Fruit fly (Drosophila melanogaster) whole organism, embryonic: Measurements from ENCODE around the gene Prp3.
A peak's percentile ranks its signal among the peaks of the same experiment; 100 is the strongest.

Source experiments
- Atf3 ChIP-seq: fragments of 200-800 bp; sonication (Bioruptor generic); optimal IDR thresholded peaks from 3 replicates; lab custom pipeline; 2016; ENCODE audit warnings: missing biosample characterization, missing genetic modification characterization
- Bdp1 ChIP-seq: fragments of 200-800 bp; sonication (Bioruptor generic); optimal IDR thresholded peaks from 3 replicates; lab custom pipeline; 2016; ENCODE audit warnings: missing biosample characterization, missing genetic modification characterization
- CG12071 ChIP-seq: fragments of 200-800 bp; sonication (Bioruptor generic); optimal IDR thresholded peaks from 3 replicates; lab custom pipeline; 2018; ENCODE audit warnings: missing biosample characterization, mild to moderate bottlenecking, missing genetic modification characterization
- CG12236 ChIP-seq: fragments of 200-800 bp; sonication (Bioruptor generic); optimal IDR thresholded peaks from 2 replicates; lab custom pipeline; 2016; ENCODE audit warnings: missing biosample characterization, missing genetic modification characterization
- CG12659 ChIP-seq: fragments of 200-800 bp; sonication (Bioruptor generic); optimal IDR thresholded peaks from 3 replicates; lab custom pipeline; 2017; ENCODE audit warnings: mild to moderate bottlenecking, missing biosample characterization, missing genetic modification reagents, missing genetic modification characterization
- CG12744 ChIP-seq: fragments of 200-800 bp; sonication (Bioruptor generic); optimal IDR thresholded peaks from 2 replicates; lab custom pipeline; 2016; ENCODE audit warnings: missing biosample characterization, missing genetic modification characterization
- CG12769 ChIP-seq: fragments of 200-800 bp; sonication (Bioruptor generic); optimal IDR thresholded peaks from 2 replicates; lab custom pipeline; 2019; ENCODE audit warnings: missing biosample characterization, mild to moderate bottlenecking, missing genetic modification characterization, moderate library complexity
- CG15601 ChIP-seq: fragments of 200-800 bp; sonication (Bioruptor generic); optimal IDR thresholded peaks from 3 replicates; lab custom pipeline; 2019; ENCODE audit warnings: missing biosample characterization, mild to moderate bottlenecking, missing genetic modification characterization, moderate library complexity
- CG17568 ChIP-seq: fragments of 200-800 bp; sonication (Bioruptor generic); optimal IDR thresholded peaks from 2 replicates; lab custom pipeline; 2018; ENCODE audit warnings: missing biosample characterization, mild to moderate bottlenecking, missing genetic modification characterization, moderate library complexity
- CG18011 ChIP-seq: fragments of 200-800 bp; sonication (Bioruptor generic); optimal IDR thresholded peaks from 2 replicates; lab custom pipeline; 2017; ENCODE audit warnings: missing biosample characterization, missing genetic modification characterization, mild to moderate bottlenecking, moderate library complexity, missing genotype
- CG18476 ChIP-seq: fragments of 200-800 bp; sonication (Bioruptor generic); optimal IDR thresholded peaks from 2 replicates; lab custom pipeline; 2016; ENCODE audit warnings: missing biosample characterization, mild to moderate bottlenecking, missing genetic modification characterization
- CG31441 ChIP-seq: fragments of 200-800 bp; sonication (Bioruptor generic); IDR thresholded peaks from 2 replicates; pipeline ENCODE4 v1.3.6; 2022; ENCODE audit warnings: missing biosample characterization, missing genetic modification characterization
- CG34224 ChIP-seq: fragments of 200-800 bp; sonication (Bioruptor generic); IDR thresholded peaks from 3 replicates; pipeline ENCODE4 v1.3.6; 2022; ENCODE audit warnings: missing biosample characterization, missing genetic modification characterization; ENCODE audit not compliant: partially characterized antibody
- CG4617 ChIP-seq: fragments of 200-800 bp; sonication (Bioruptor generic); optimal IDR thresholded peaks from 3 replicates; lab custom pipeline; 2016; ENCODE audit warnings: missing biosample characterization, missing genetic modification characterization, borderline replicate concordance
- CG4820 ChIP-seq: fragments of 200-800 bp; sonication (Bioruptor generic); optimal IDR thresholded peaks from 3 replicates; lab custom pipeline; 2016; ENCODE audit warnings: missing biosample characterization, missing genetic modification characterization
- CG5180 ChIP-seq: fragments of 200-800 bp; sonication (Bioruptor generic); optimal IDR thresholded peaks from 3 replicates; lab custom pipeline; 2017; ENCODE audit warnings: missing biosample characterization, missing genetic modification characterization, mild to moderate bottlenecking, moderate library complexity, missing genetic modification reagents
- CG6654 ChIP-seq: fragments of 200-800 bp; sonication (Bioruptor generic); optimal IDR thresholded peaks from 2 replicates; lab custom pipeline; 2017; ENCODE audit warnings: missing biosample characterization, mild to moderate bottlenecking, missing genetic modification characterization
- CG7372 ChIP-seq: fragments of 200-800 bp; sonication (Bioruptor generic); IDR thresholded peaks from 2 replicates; pipeline ENCODE4 v1.3.6; 2022; ENCODE audit warnings: missing biosample characterization, missing genetic modification characterization
- CG7987 ChIP-seq: fragments of 200-800 bp; sonication (Bioruptor generic); optimal IDR thresholded peaks from 2 replicates; lab custom pipeline; 2018; ENCODE audit warnings: missing biosample characterization, mild to moderate bottlenecking, missing genetic modification characterization, moderate library complexity
- CG8290 ChIP-seq, 3 experiments: fragments of 200-800 bp; sonication (Bioruptor generic); optimal IDR thresholded peaks; 2 replicates each; lab custom pipeline; 2016 to 2019; ENCODE audit warnings: missing biosample characterization in 3 of 3, missing genetic modification characterization in 3 of 3, mild to moderate bottlenecking in 2 of 3, moderate library complexity in 1 of 3
- CG8359 ChIP-seq: fragments of 200-800 bp; sonication (Bioruptor generic); optimal IDR thresholded peaks from 2 replicates; lab custom pipeline; 2017; ENCODE audit warnings: missing biosample characterization, mild to moderate bottlenecking, missing genetic modification characterization, borderline replicate concordance
- CG9437 ChIP-seq: fragments of 200-800 bp; sonication (Bioruptor generic); optimal IDR thresholded peaks from 2 replicates; lab custom pipeline; 2018; ENCODE audit warnings: missing biosample characterization, mild to moderate bottlenecking, missing genetic modification characterization
- Dad ChIP-seq: fragments of 200-800 bp; sonication (Bioruptor generic); optimal IDR thresholded peaks from 3 replicates; lab custom pipeline; 2016; ENCODE audit warnings: missing biosample characterization, missing genetic modification characterization
- Elba2 ChIP-seq: fragments of 200-800 bp; sonication (Bioruptor generic); optimal IDR thresholded peaks from 3 replicates; lab custom pipeline; 2016; ENCODE audit warnings: missing biosample characterization, missing genetic modification characterization
- Gsc ChIP-seq: fragments of 200-800 bp; sonication (Bioruptor generic); IDR thresholded peaks from 2 replicates; pipeline ENCODE4 v1.3.6; 2022; ENCODE audit warnings: missing biosample characterization, missing genetic modification characterization
- Hey ChIP-seq: fragments of 200-800 bp; sonication (Bioruptor generic); optimal IDR thresholded peaks from 3 replicates; lab custom pipeline; 2018; ENCODE audit warnings: missing biosample characterization, mild to moderate bottlenecking, missing genetic modification characterization
- HmgD ChIP-seq: fragments of 200-800 bp; sonication (Bioruptor generic); optimal IDR thresholded peaks from 3 replicates; lab custom pipeline; 2016; ENCODE audit warnings: missing biosample characterization, missing genetic modification characterization
- Hr51 ChIP-seq, 2 experiments: fragments of 200-800 bp; sonication (Bioruptor generic); optimal IDR thresholded peaks; 2 replicates in 1 of 2; 3 replicates in 1 of 2; lab custom pipeline; 2016 to 2018; ENCODE audit warnings: missing biosample characterization in 2 of 2, missing genetic modification characterization in 2 of 2, mild to moderate bottlenecking in 1 of 2, moderate library complexity in 1 of 2
- Lim3 ChIP-seq: fragments of 200-800 bp; sonication (Bioruptor generic); IDR thresholded peaks from 2 replicates; pipeline ENCODE4 v1.3.6; 2022; ENCODE audit warnings: missing biosample characterization, missing genetic modification characterization
- Ptx1 ChIP-seq: fragments of 200-800 bp; sonication (Bioruptor generic); IDR thresholded peaks from 2 replicates; pipeline ENCODE4 v1.3.6; 2022; ENCODE audit warnings: missing biosample characterization, missing genetic modification characterization
- Ravus ChIP-seq: fragments of 200-800 bp; sonication (Bioruptor generic); IDR thresholded peaks from 2 replicates; pipeline ENCODE4 v1.3.6; 2022; ENCODE audit warnings: missing biosample characterization, missing genetic modification characterization
- Sry-β ChIP-seq: fragments of 200-800 bp; sonication (Bioruptor generic); optimal IDR thresholded peaks from 2 replicates; lab custom pipeline; 2018; ENCODE audit warnings: missing biosample characterization, mild to moderate bottlenecking, missing genetic modification characterization, moderate library complexity
- Taf1 ChIP-seq: fragments of 200-800 bp; sonication (Bioruptor generic); IDR thresholded peaks from 2 replicates; pipeline ENCODE4 v1.3.6; 2022; ENCODE audit warnings: missing biosample characterization, missing genetic modification characterization
- abd-A ChIP-seq: fragments of 200-800 bp; sonication (Bioruptor generic); optimal IDR thresholded peaks from 3 replicates; lab custom pipeline; 2019; ENCODE audit warnings: missing biosample characterization, mild to moderate bottlenecking, missing genetic modification characterization, moderate library complexity
- ap ChIP-seq: fragments of 200-800 bp; sonication (Bioruptor generic); IDR thresholded peaks from 2 replicates; pipeline ENCODE4 v1.3.6; 2022; ENCODE audit warnings: missing biosample characterization, missing genetic modification characterization
- bigmax ChIP-seq: fragments of 200-800 bp; sonication (Bioruptor generic); optimal IDR thresholded peaks from 2 replicates; lab custom pipeline; 2018; ENCODE audit warnings: missing biosample characterization, mild to moderate bottlenecking, missing genetic modification characterization
- br ChIP-seq: fragments of >200 bp; optimal IDR thresholded peaks from 2 replicates; lab custom pipeline; 2017
- chif ChIP-seq, 2 experiments: fragments of 200-800 bp; sonication (Bioruptor generic); optimal IDR thresholded peaks; 3 replicates each; lab custom pipeline; 2016; ENCODE audit warnings: missing biosample characterization in 2 of 2, missing genetic modification characterization in 2 of 2
- dmrt11E ChIP-seq: fragments of 200-800 bp; sonication (Bioruptor generic); optimal IDR thresholded peaks from 3 replicates; lab custom pipeline; 2018; ENCODE audit warnings: missing biosample characterization, mild to moderate bottlenecking, missing genetic modification characterization, moderate library complexity
- en ChIP-seq: fragments of 200-800 bp; sonication (Bioruptor generic); optimal IDR thresholded peaks from 2 replicates; lab custom pipeline; 2016; ENCODE audit warnings: missing biosample characterization, missing genetic modification characterization
- eve ChIP-seq, 2 experiments: fragments of >200 bp; optimal IDR thresholded peaks; 2 replicates each; lab custom pipeline; 2017; ENCODE audit warnings: missing biosample characterization in 2 of 2, missing genetic modification characterization in 2 of 2
- gcm2 ChIP-seq: fragments of 200-800 bp; sonication (Bioruptor generic); optimal IDR thresholded peaks from 2 replicates; lab custom pipeline; 2016; ENCODE audit warnings: missing biosample characterization, missing genetic modification characterization
- grau ChIP-seq: fragments of 200-800 bp; optimal IDR thresholded peaks from 3 replicates; lab custom pipeline; 2019; ENCODE audit warnings: missing biosample characterization, mild to moderate bottlenecking, missing genetic modification characterization, moderate library complexity
- gt ChIP-seq: fragments of 200-800 bp; sonication (Bioruptor generic); IDR thresholded peaks from 2 replicates; pipeline ENCODE4 v1.3.6; 2022; ENCODE audit warnings: missing biosample characterization, missing genetic modification characterization
- kay ChIP-seq: fragments of 200-800 bp; sonication (Bioruptor generic); optimal IDR thresholded peaks from 2 replicates; lab custom pipeline; 2016; ENCODE audit warnings: missing biosample characterization, missing genetic modification characterization
- shn ChIP-seq: fragments of 200-800 bp; sonication (Bioruptor generic); optimal IDR thresholded peaks from 3 replicates; lab custom pipeline; 2016; ENCODE audit warnings: missing biosample characterization, missing genetic modification characterization
- tll ChIP-seq, 2 experiments: fragments of 200-800 bp in 1 of 2; fragments of >200 bp in 1 of 2; sonication (Bioruptor generic) in 1 of 2; optimal IDR thresholded peaks; 2 replicates each; lab custom pipeline; 2017 to 2019; ENCODE audit warnings: missing biosample characterization in 2 of 2, missing genetic modification characterization in 2 of 2, mild to moderate bottlenecking in 1 of 2, moderate library complexity in 1 of 2
- tup ChIP-seq: fragments of 200-800 bp; sonication (Bioruptor generic); optimal IDR thresholded peaks from 2 replicates; lab custom pipeline; 2016; ENCODE audit warnings: missing biosample characterization, mild to moderate bottlenecking, missing genetic modification characterization, moderate library complexity

The Prp3 gene

dm6 chr3L:19922833-19923745 is 13.0 kb downstream of the Prp3 start, which contains the start of gene Pfdn6 (continued):
- TF ChIP-seq Gsc (GFP tag; lab: Robert Waterston, UW), result no peak; the same call in 1 of the 2 replicates
- peak; percentile 76 for TF ChIP-seq CG4617 (GFP tag; lab: Kevin White, UChicago)
- no peak for TF ChIP-seq CG12769 (tag; lab: Kevin White, UChicago)
- peak; percentile 88 for TF ChIP-seq shn (GFP tag; lab: Kevin White, UChicago)
- TF ChIP-seq chif (GFP tag; optimal IDR thresholded peaks at IDR 0.05; lab: Kevin White, UChicago), result peak; percentile 72 to 75
- peak; percentile 67 for TF ChIP-seq CG7372 (GFP tag; lab: Robert Waterston, UW)
- peak; percentile 56 for TF ChIP-seq CG4820 (GFP tag; lab: Kevin White, UChicago)
- TF ChIP-seq Dad (GFP tag; lab: Kevin White, UChicago), result peak; percentile 79
- peak; percentile 35 for TF ChIP-seq CG18011 (GFP tag; lab: Kevin White, UChicago)
- TF ChIP-seq br (lab: Kevin White, UChicago), result no peak
- no peak for TF ChIP-seq Sry-β (GFP tag; lab: Kevin White, UChicago)
- TF ChIP-seq dmrt11E (tag; lab: Kevin White, UChicago), result peak; percentile 82
- peak; percentile 9 for TF ChIP-seq en (GFP tag; lab: Kevin White, UChicago)
- TF ChIP-seq CG5180 (GFP tag; lab: Kevin White, UChicago), result no peak
- peak; percentile 23 for TF ChIP-seq Elba2
- peak; percentile 70 for TF ChIP-seq gt (GFP tag; lab: Robert Waterston, UW)
- TF ChIP-seq Atf3 (GFP tag; lab: Kevin White, UChicago), result peak; percentile 42
- TF ChIP-seq Ravus (GFP tag; lab: Robert Waterston, UW), result no peak
- peak; percentile 50 for TF ChIP-seq kay (GFP tag; lab: Kevin White, UChicago)
- TF ChIP-seq Ptx1 (GFP tag; lab: Robert Waterston, UW), result peak; percentile 82
- TF ChIP-seq CG8290 (GFP tag; optimal IDR thresholded peaks at IDR 0.05; lab: Kevin White, UChicago), result peak; percentile 82
- peak; percentile 68 to 77 for TF ChIP-seq CG8290 (tag; optimal IDR thresholded peaks at IDR 0.05; lab: Kevin White, UChicago)
- peak; percentile 53 for TF ChIP-seq CG15601 (tag; lab: Kevin White, UChicago)
- TF ChIP-seq CG12744 (GFP tag; lab: Kevin White, UChicago), result peak; percentile 49
- TF ChIP-seq Taf1, result peak; percentile 35; the same call in 1 of the 2 replicates
- no peak for TF ChIP-seq CG7987
- TF ChIP-seq CG12236, result peak; percentile 17
- peak; percentile 75 for TF ChIP-seq grau (tag; lab: Kevin White, UChicago)
- no peak for TF ChIP-seq bigmax (GFP tag; lab: Kevin White, UChicago)
- peak; percentile 73 for TF ChIP-seq CG34224
- TF ChIP-seq CG17568, result no peak
- TF ChIP-seq abd-A (tag; lab: Kevin White, UChicago), result no peak
- no peak for TF ChIP-seq gcm2 (GFP tag; lab: Kevin White, UChicago)
- TF ChIP-seq CG31441 (GFP tag; lab: Robert Waterston, UW), result peak; percentile 71
- TF ChIP-seq CG9437 (GFP tag; lab: Kevin White, UChicago), result peak; percentile 66
- TF ChIP-seq tll (GFP tag; optimal IDR thresholded peaks at IDR 0.05; lab: Kevin White, UChicago), result no peak
- TF ChIP-seq CG18476 (GFP tag; lab: Kevin White, UChicago), result peak; percentile 79
- no peak for TF ChIP-seq CG8359 (GFP tag; lab: Kevin White, UChicago)
- TF ChIP-seq CG6654, result no peak
- TF ChIP-seq Hey (tag; lab: Kevin White, UChicago), result no peak
- TF ChIP-seq eve (GFP tag; optimal IDR thresholded peaks at IDR 0.05; lab: Kevin White, UChicago), result no peak
- TF ChIP-seq tup, result no peak
- no peak for TF ChIP-seq Lim3
- TF ChIP-seq ap (GFP tag; lab: Robert Waterston, UW), result peak; percentile 60
- TF ChIP-seq Hr51 (GFP tag; optimal IDR thresholded peaks at IDR 0.05; lab: Kevin White, UChicago), result peak; percentile 45 to 77
- peak; percentile 80 for TF ChIP-seq CG12659
- no peak for TF ChIP-seq CG12071 (GFP tag; lab: Kevin White, UChicago)
- TF ChIP-seq Bdp1 (GFP tag; lab: Kevin White, UChicago), result peak; percentile 78
- peak; percentile 65 for TF ChIP-seq HmgD
